Fruit fly (Drosophila melanogaster) whole organism, adult: ENCODE measurements around the gene CG5342.

ENCODE experiments used
- CG11617 ChIP-seq: fragments of 200-800 bp; sonication (Bioruptor generic); optimal IDR thresholded peaks from 2 replicates; lab custom pipeline; 2017; ENCODE audit warnings: mild to moderate bottlenecking, missing biosample characterization, missing genetic modification reagents, missing genetic modification characterization
- CG12768 ChIP-seq: fragments of 200-800 bp; sonication (Bioruptor generic); optimal IDR thresholded peaks from 2 replicates; lab custom pipeline; 2017; ENCODE audit warnings: missing biosample characterization, missing genetic modification characterization, mild to moderate bottlenecking, moderate library complexity, missing genetic modification reagents
- CG14711 ChIP-seq: fragments of 200-800 bp; sonication (Bioruptor generic); optimal IDR thresholded peaks from 2 replicates; lab custom pipeline; 2018; ENCODE audit warnings: missing biosample characterization, mild to moderate bottlenecking, missing genetic modification characterization, moderate library complexity
- CG1620 ChIP-seq: fragments of 200-800 bp; sonication (Bioruptor generic); optimal IDR thresholded peaks from 2 replicates; lab custom pipeline; 2016; ENCODE audit warnings: missing biosample characterization, missing genetic modification characterization
- CG33017 ChIP-seq: fragments of 200-800 bp; sonication (Bioruptor generic); optimal IDR thresholded peaks from 2 replicates; lab custom pipeline; 2018; ENCODE audit warnings: missing biosample characterization, mild to moderate bottlenecking, missing genetic modification characterization, moderate library complexity
- CG5204 ChIP-seq: fragments of 200-800 bp; sonication (Bioruptor generic); optimal IDR thresholded peaks from 2 replicates; lab custom pipeline; 2016; ENCODE audit warnings: missing biosample characterization, missing genetic modification characterization
- CG7045 ChIP-seq: fragments of 200-800 bp; sonication (Bioruptor generic); optimal IDR thresholded peaks from 2 replicates; lab custom pipeline; 2017; ENCODE audit warnings: missing biosample characterization, mild to moderate bottlenecking, missing genetic modification characterization
- CG7101 ChIP-seq: fragments of 200-800 bp; sonication (Bioruptor generic); optimal IDR thresholded peaks from 2 replicates; lab custom pipeline; 2018; ENCODE audit warnings: missing biosample characterization, mild to moderate bottlenecking, missing genetic modification characterization, moderate library complexity
- Clk ChIP-seq: fragments of 200-800 bp; sonication (Bioruptor generic); optimal IDR thresholded peaks from 2 replicates; lab custom pipeline; 2017; ENCODE audit warnings: missing biosample characterization, missing genetic modification characterization
- Crg-1 ChIP-seq: fragments of 200-800 bp; sonication (Bioruptor generic); optimal IDR thresholded peaks from 2 replicates; lab custom pipeline; 2016; ENCODE audit warnings: missing biosample characterization, missing genetic modification characterization
- Hr96 ChIP-seq: fragments of 200-800 bp; sonication (Bioruptor generic); optimal IDR thresholded peaks from 2 replicates; lab custom pipeline; 2016; ENCODE audit warnings: missing biosample characterization, missing genetic modification characterization
- Mnt ChIP-seq: fragments of 200-800 bp; sonication (Bioruptor generic); optimal IDR thresholded peaks from 2 replicates; lab custom pipeline; 2016; ENCODE audit warnings: missing biosample characterization, mild to moderate bottlenecking, missing genetic modification characterization
- bab1 ChIP-seq: fragments of 200-800 bp; sonication (Bioruptor generic); optimal IDR thresholded peaks from 3 replicates; lab custom pipeline; 2019; ENCODE audit warnings: missing biosample characterization, mild to moderate bottlenecking, missing genetic modification characterization, moderate library complexity
- cic ChIP-seq: fragments of 200-800 bp; sonication (Bioruptor generic); optimal IDR thresholded peaks from 2 replicates; lab custom pipeline; 2017; ENCODE audit warnings: missing biosample characterization, mild to moderate bottlenecking, missing genetic modification characterization, moderate library complexity
- cnc ChIP-seq, 2 experiments: fragments of >200 bp; optimal IDR thresholded peaks; 2 replicates each; lab custom pipeline; 2017
- kay ChIP-seq: fragments of 200-800 bp; sonication (Bioruptor generic); peaks from one replicate; lab custom pipeline; 2016; ENCODE audit warnings: missing biosample characterization, missing genetic modification characterization, borderline replicate concordance
- ovo ChIP-seq: fragments of 200-800 bp; sonication (Bioruptor generic); optimal IDR thresholded peaks from 2 replicates; lab custom pipeline; 2016; ENCODE audit warnings: missing biosample characterization, missing genetic modification characterization
- pad ChIP-seq: fragments of 200-800 bp; sonication (Bioruptor generic); optimal IDR thresholded peaks from 3 replicates; lab custom pipeline; 2017; ENCODE audit warnings: missing biosample characterization, missing genetic modification characterization, mild to moderate bottlenecking, moderate library complexity, missing genetic modification reagents
- tj ChIP-seq: fragments of 200-800 bp; sonication (Bioruptor generic); optimal IDR thresholded peaks from 3 replicates; lab custom pipeline; 2017; ENCODE audit warnings: missing biosample characterization, mild to moderate bottlenecking, missing genetic modification characterization, moderate library complexity
- toe ChIP-seq: fragments of 200-800 bp; sonication (Bioruptor generic); optimal IDR thresholded peaks from 2 replicates; lab custom pipeline; 2016; ENCODE audit warnings: missing biosample characterization, missing genetic modification characterization

The CG5342 gene

DNA sequence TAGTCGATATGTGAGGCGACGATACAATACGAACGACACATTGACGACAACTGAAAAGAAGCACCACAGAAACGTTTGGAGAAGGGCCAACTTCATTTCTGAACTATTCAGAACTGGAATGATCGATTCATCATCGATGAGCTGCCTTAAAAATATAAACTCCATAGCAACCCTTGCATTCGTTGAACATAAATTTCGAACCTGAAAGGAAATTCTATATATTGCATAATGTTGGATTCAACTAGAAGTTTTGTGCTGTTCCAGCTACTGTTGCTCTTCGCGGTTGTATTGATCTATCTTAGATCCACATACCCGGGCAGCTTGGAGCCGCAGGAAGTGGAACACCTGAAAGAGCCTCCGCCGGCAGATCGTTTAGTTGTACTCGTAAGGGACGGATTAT is at the start of gene CG5342, which contains the start of gene CG6790:
Gene CG5342, plus strand, starts transcription at position 182 of the 400 bp plus-strand sequence.
Gene CG6790, minus strand, starts transcription at position 101 of the 400 bp plus-strand sequence.
- TF ChIP-seq Crg-1 (GFP tag; lab: Kevin White, UChicago) (no peak), CG5204 (GFP tag; lab: Kevin White, UChicago) (no peak), CG12768 (GFP tag; lab: Kevin White, UChicago) (no peak), pad (GFP tag; lab: Kevin White, UChicago) (no peak), Clk (GFP tag; lab: Kevin White, UChicago) (no peak), tj (GFP tag; lab: Kevin White, UChicago) (no peak), CG1620 (GFP tag; lab: Kevin White, UChicago) (no peak), ovo (no peak), CG11617 (GFP tag; lab: Kevin White, UChicago) (no peak), CG33017 (no peak), Hr96 (GFP tag; lab: Kevin White, UChicago) (no peak), bab1 (GFP tag; lab: Kevin White, UChicago) (no peak), Mnt (GFP tag; lab: Kevin White, UChicago) (no peak), kay (GFP tag; lab: Kevin White, UChicago) (no peak), CG7045 (GFP tag; lab: Kevin White, UChicago) (no peak), CG14711 (tag; lab: Kevin White, UChicago) (no peak)

DNA sequence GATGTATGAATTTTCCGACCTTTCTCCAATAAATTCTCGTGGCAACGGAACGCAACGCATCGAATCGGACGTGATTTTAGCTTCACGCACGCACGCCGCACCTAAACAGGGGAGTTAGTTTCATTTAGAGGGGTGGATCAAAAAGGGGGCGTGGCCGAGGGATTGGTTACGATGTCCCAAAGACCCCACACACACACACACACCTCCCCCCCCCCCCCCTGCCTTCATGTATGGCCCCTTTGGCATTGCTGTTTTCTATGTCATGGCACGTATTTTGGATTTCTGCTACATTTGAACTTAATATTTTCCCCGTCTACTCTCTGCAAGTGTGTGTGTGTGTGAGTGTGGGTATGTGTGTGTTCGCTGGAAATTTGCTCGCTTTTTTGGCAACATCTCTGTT is 46.7 kb upstream of the CG5342 start:
- no peak for TF ChIP-seq CG5204 (GFP tag; lab: Kevin White, UChicago)
- no peak for TF ChIP-seq bab1 (GFP tag; lab: Kevin White, UChicago)
- TF ChIP-seq CG14711 (tag; lab: Kevin White, UChicago), result no peak
- TF ChIP-seq tj (GFP tag; lab: Kevin White, UChicago), result no peak
- TF ChIP-seq Hr96 (GFP tag; lab: Kevin White, UChicago), result no peak
- no peak for TF ChIP-seq cnc (optimal IDR thresholded peaks at IDR 0.05; lab: Kevin White, UChicago)
- no peak for TF ChIP-seq ovo
- no peak for TF ChIP-seq pad (GFP tag; lab: Kevin White, UChicago)
- no peak for TF ChIP-seq CG12768 (GFP tag; lab: Kevin White, UChicago)
- no peak for TF ChIP-seq CG1620 (GFP tag; lab: Kevin White, UChicago)
- no peak for TF ChIP-seq cic
- TF ChIP-seq CG11617 (GFP tag; lab: Kevin White, UChicago), result no peak
- TF ChIP-seq CG33017, result no peak
- no peak for TF ChIP-seq kay (GFP tag; lab: Kevin White, UChicago)
- TF ChIP-seq Mnt (GFP tag; lab: Kevin White, UChicago), result no peak
- no peak for TF ChIP-seq Crg-1 (GFP tag; lab: Kevin White, UChicago)
- no peak for TF ChIP-seq CG7101 (tag; lab: Kevin White, UChicago)

DNA sequence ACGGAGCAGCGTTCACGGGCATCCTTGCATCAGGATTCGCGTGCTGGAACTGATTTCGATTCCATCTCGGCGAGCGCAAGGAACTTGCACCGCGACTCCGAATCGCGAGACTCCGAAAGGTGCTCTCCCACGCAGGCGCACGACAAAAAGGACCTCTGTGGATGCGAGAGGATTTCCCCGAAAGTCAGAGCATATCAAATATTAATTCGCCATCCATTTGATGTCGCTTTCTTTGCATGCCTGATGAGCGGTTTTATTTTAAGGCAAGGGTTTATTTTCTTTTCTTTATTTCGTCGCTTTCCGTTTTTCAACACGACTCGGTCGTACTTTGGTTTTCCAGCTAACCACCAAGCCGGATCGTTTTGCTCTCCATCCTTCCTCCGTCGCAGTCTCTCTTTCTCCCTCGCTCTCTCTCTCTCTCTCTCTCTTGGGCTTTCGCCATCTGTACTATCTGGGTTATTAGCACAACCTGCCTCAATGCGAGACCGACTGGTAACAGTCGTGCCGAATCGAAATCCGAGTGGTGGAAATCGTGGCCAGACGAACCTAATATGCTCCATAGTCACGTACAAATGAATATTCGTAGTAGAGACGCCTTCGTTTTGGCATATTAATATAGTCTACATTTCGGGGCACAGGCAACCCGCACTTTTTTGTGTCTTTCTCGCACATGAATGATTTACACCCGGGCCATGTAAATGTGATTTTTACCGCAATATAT is 35.6 kb upstream of the CG5342 start, which contains the start of gene dpr4:
Gene dpr4, minus strand, starts transcription at position 51 of the 721 bp plus-strand sequence.
- TF ChIP-seq CG33017 (no peak), toe (GFP tag; lab: Kevin White, UChicago) (no peak), Clk (GFP tag; lab: Kevin White, UChicago) (no peak), Mnt (GFP tag; lab: Kevin White, UChicago) (no peak), CG5204 (GFP tag; lab: Kevin White, UChicago) (no peak), Hr96 (GFP tag; lab: Kevin White, UChicago) (no peak), tj (GFP tag; lab: Kevin White, UChicago) (no peak), CG7101 (tag; lab: Kevin White, UChicago) (no peak), Crg-1 (GFP tag; lab: Kevin White, UChicago) (no peak), ovo (no peak), CG7045 (GFP tag; lab: Kevin White, UChicago) (no peak), cnc (optimal IDR thresholded peaks at IDR 0.05; lab: Kevin White, UChicago) (no peak), bab1 (GFP tag; lab: Kevin White, UChicago) (no peak), CG14711 (tag; lab: Kevin White, UChicago) (no peak)

DNA sequence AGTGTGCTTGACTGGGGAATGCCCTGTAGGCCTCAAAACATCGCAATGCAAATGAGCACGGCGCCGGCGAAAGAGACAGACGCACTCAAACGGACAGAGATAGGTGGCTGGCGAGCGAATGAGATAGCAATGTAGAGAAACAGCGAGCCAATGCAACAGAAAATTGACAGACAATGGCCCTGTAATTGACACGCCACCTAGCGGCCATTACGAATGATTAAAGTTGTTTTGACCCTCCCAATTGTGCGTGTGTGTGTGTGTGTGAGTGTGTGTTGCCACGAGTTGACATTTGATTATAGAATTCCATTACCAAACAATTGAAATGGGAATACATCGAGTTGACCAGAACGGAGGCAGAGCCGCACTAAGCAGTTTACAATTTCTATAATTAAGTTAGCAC is 34.5 kb upstream of the CG5342 start:
- TF ChIP-seq CG33017, result no peak
- TF ChIP-seq Crg-1 (GFP tag; lab: Kevin White, UChicago), result no peak

DNA sequence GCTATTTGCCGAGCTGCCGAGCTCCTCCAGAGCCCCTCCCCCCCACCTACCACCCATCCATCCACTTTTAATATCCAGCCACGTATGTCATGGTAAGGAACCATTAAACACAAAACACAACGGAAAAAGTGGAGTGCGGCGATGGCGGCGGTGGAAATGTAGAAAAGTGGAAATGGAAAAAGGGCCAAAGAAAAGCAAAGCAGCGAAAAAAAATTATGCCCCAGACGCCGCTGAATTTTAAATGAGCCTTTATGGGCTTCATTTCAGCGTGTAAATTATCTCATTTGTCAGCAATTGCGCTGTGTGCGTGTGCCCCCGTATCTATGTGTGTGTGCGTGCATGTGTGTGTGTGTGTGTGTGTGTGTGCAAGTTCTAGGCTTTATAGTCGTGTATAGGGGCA is 27.6 kb upstream of the CG5342 start:
- TF ChIP-seq CG5204 (GFP tag; lab: Kevin White, UChicago) (no peak), pad (GFP tag; lab: Kevin White, UChicago) (no peak), CG12768 (GFP tag; lab: Kevin White, UChicago) (no peak), toe (GFP tag; lab: Kevin White, UChicago) (no peak), CG7045 (GFP tag; lab: Kevin White, UChicago) (no peak), tj (GFP tag; lab: Kevin White, UChicago) (no peak), CG11617 (GFP tag; lab: Kevin White, UChicago) (no peak), Mnt (GFP tag; lab: Kevin White, UChicago) (no peak), kay (GFP tag; lab: Kevin White, UChicago) (no peak), ovo (no peak), CG14711 (tag; lab: Kevin White, UChicago) (no peak), Clk (GFP tag; lab: Kevin White, UChicago) (no peak)

DNA sequence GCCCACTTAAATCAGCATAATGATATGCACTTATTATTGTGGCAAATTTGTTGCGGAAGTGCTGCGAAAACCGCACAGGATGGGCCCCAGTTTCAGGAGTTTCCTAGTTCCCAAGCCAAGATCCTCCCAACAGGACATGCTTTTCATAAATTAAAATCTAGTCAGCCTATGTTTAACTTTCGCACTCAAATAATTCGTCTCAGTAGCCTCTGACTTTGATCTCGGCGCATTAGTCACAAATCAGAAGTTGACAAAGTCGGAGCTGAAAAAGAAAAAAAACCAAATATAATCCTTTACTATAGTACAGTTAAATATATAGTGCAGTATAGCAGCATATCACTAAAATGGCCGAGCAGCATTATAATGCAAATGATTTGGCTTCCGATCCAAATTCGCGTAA is 24.8 kb upstream of the CG5342 start, which contains the start of gene CG14708:
Gene CG14708, plus strand, starts transcription at position 301 of the 400 bp plus-strand sequence.
- TF ChIP-seq CG14711 (tag; lab: Kevin White, UChicago) (no peak), Mnt (GFP tag; lab: Kevin White, UChicago) (no peak), CG12768 (GFP tag; lab: Kevin White, UChicago) (no peak), CG33017 (no peak), Hr96 (GFP tag; lab: Kevin White, UChicago) (no peak), toe (GFP tag; lab: Kevin White, UChicago) (no peak), ovo (no peak), kay (GFP tag; lab: Kevin White, UChicago) (no peak), bab1 (GFP tag; lab: Kevin White, UChicago) (no peak), Clk (GFP tag; lab: Kevin White, UChicago) (no peak), tj (GFP tag; lab: Kevin White, UChicago) (no peak), CG5204 (GFP tag; lab: Kevin White, UChicago) (no peak), CG7101 (tag; lab: Kevin White, UChicago) (no peak), Crg-1 (GFP tag; lab: Kevin White, UChicago) (no peak), CG7045 (GFP tag; lab: Kevin White, UChicago) (no peak), CG1620 (GFP tag; lab: Kevin White, UChicago) (no peak), CG11617 (GFP tag; lab: Kevin White, UChicago) (no peak), cnc (optimal IDR thresholded peaks at IDR 0.05; lab: Kevin White, UChicago) (no peak), pad (GFP tag; lab: Kevin White, UChicago) (no peak)
